Worm (Caenorhabditis elegans): ENCODE results near the gene K07C11.7.
A peak's percentile ranks its signal among the peaks of the same experiment; 100 is the strongest.

K07C11.7 gene

ce11 chrV:8228712-8229119 is 14.9 kb upstream of the K07C11.7 start (continued):
- TF ChIP-seq unc-55 (GFP tag; optimal IDR thresholded peaks at IDR 0.05) (no peak), nfya-1 (tag; optimal IDR thresholded peaks at IDR 0.05) (peak; percentile 49), odd-2 (tag; optimal IDR thresholded peaks at IDR 0.05) (no peak), fax-1 (tag; optimal IDR thresholded peaks at IDR 0.05) (no peak), pros-1 (tag; optimal IDR thresholded peaks at IDR 0.05) (no peak), syd-9 (tag; optimal IDR thresholded peaks at IDR 0.05) (peak; percentile 15), ceh-2 (tag; optimal IDR thresholded peaks at IDR 0.05) (peak; percentile 7), pha-2 (tag; optimal IDR thresholded peaks at IDR 0.05) (no peak), ceh-45 (GFP tag; IDR thresholded peaks at IDR 0.05) (no peak), ttx-3 (tag; optimal IDR thresholded peaks at IDR 0.05) (no peak), ahr-1 (tag; optimal IDR thresholded peaks at IDR 0.05) (no peak), ceh-34 (tag; optimal IDR thresholded peaks at IDR 0.05) (no peak), ceh-24 (tag; optimal IDR thresholded peaks at IDR 0.05) (no peak), T23F11.4 (GFP tag; optimal IDR thresholded peaks at IDR 0.05) (no peak), dve-1 (tag; optimal IDR thresholded peaks at IDR 0.05) (no peak)

DNA sequence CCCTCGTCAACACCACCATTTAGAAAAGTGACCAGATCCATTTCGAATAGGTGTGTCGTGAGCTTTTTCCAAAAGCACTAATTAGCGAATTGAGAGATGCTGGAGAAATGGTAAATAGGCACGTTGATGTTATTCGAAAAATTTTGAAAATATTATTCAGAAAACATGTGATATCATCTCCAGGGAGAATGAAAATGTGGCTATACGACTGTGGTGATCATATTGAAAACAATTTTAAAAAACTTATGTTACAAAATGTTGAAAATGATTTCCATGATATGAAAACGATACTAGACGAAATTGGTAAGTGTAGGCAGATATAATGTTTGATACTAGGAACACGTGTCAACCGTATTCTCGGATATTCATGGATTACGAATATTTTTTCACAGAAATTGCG is 13.0 kb upstream of the K07C11.7 start, which contains the start of gene K07C11.10:
Gene K07C11.10 (minus strand): TSS at position 101 of the 400 bp plus-strand sequence.
- TF ChIP-seq gmeb-2 (tag; optimal IDR thresholded peaks at IDR 0.05) = no peak
- TF ChIP-seq elt-2 (tag; optimal IDR thresholded peaks at IDR 0.05) = no peak
- TF ChIP-seq tbx-2 (tag; optimal IDR thresholded peaks at IDR 0.05) = no peak
- TF ChIP-seq ref-2 (tag; optimal IDR thresholded peaks at IDR 0.05) = no peak
- TF ChIP-seq ceh-31 (tag; optimal IDR thresholded peaks at IDR 0.05) = no peak
- no peak for TF ChIP-seq ceh-9 (tag; optimal IDR thresholded peaks at IDR 0.05)
- TF ChIP-seq K02D7.2 (tag; optimal IDR thresholded peaks at IDR 0.05) = no peak

ce11 chrV:8224634-8225033 is 10.9 kb upstream of the K07C11.7 start, which contains the start of gene pax-1:
pax-1 (plus strand) TSS chrV:8224934.
- TF ChIP-seq fax-1 (tag; optimal IDR thresholded peaks at IDR 0.05) (no peak), zip-5 (tag; optimal IDR thresholded peaks at IDR 0.05) (no peak), che-1 (tag; optimal IDR thresholded peaks at IDR 0.05) (no peak), lim-6 (tag; optimal IDR thresholded peaks at IDR 0.05) (no peak), nhr-11 (tag; optimal IDR thresholded peaks at IDR 0.05) (no peak)

DNA sequence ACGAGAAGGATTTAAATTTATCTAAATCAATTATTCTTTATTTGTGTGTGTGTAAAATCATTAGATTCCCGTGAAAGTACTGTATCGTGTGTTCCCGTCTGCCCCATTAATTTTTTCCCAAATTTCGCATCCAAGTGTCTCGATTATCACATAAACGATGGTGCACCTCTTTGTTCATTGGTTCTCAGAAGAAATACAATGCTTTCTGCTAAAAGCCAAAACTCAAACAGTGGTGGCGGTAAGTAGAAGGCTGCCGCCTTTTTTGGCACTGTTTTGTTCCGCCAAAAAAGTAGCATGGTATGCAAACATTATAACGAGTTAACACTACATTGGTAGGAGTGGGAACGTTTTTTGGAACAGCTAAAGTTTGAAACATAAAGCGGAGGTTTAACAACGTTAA is 9.6 kb upstream of the K07C11.7 start:
- TF ChIP-seq ceh-18 (tag; optimal IDR thresholded peaks at IDR 0.05) (no peak), pha-2 (tag; optimal IDR thresholded peaks at IDR 0.05) (no peak), ref-2 (tag; optimal IDR thresholded peaks at IDR 0.05) (no peak), syd-9 (tag; optimal IDR thresholded peaks at IDR 0.05) (no peak), unc-86 (tag; optimal IDR thresholded peaks at IDR 0.05) (no peak), ceh-24 (tag; optimal IDR thresholded peaks at IDR 0.05) (no peak), K09A11.1 (tag; optimal IDR thresholded peaks at IDR 0.05; ENCODE audit: insufficient read depth) (no peak), ceh-9 (tag; optimal IDR thresholded peaks at IDR 0.05) (no peak), ceh-2 (tag; optimal IDR thresholded peaks at IDR 0.05) (no peak), fax-1 (tag; optimal IDR thresholded peaks at IDR 0.05) (no peak), unc-3 (GFP tag; conservative IDR thresholded peaks at IDR 0.05) (no peak), unc-3 (tag; optimal IDR thresholded peaks at IDR 0.05) (no peak), hlh-15 (tag; optimal IDR thresholded peaks at IDR 0.05) (no peak), pros-1 (tag; optimal IDR thresholded peaks at IDR 0.05) (no peak), ceh-22 (tag; optimal IDR thresholded peaks at IDR 0.05) (no peak), pax-1 (tag; optimal IDR thresholded peaks at IDR 0.05) (no peak), hlh-6 (tag; optimal IDR thresholded peaks at IDR 0.05) (no peak), T23F11.4 (GFP tag; optimal IDR thresholded peaks at IDR 0.05) (no peak), hlh-30 (tag; optimal IDR thresholded peaks at IDR 0.05; ENCODE audit: insufficient read depth) (no peak), tbx-2 (tag; optimal IDR thresholded peaks at IDR 0.05) (no peak)
